Worm (Caenorhabditis elegans): Measurements from ENCODE around the gene dpy-4.

- TF ChIP-seq mdl-1 (tag; optimal IDR thresholded peaks at IDR 0.05) (no peak), unc-62 (GFP tag; optimal IDR thresholded peaks at IDR 0.05 in 1 of 2) (no peak), unc-62 (tag; optimal IDR thresholded peaks at IDR 0.05) (no peak), snpc-4 (tag; optimal IDR thresholded peaks at IDR 0.05) (no peak), cey-2 (tag; optimal IDR thresholded peaks at IDR 0.05; ENCODE audit: borderline replicate concordance, insufficient read depth) (no peak), zfp-3 (GFP tag; conservative IDR thresholded peaks at IDR 0.05) (no peak), ceh-20 (GFP tag; IDR thresholded peaks at IDR 0.05) (no peak)
Observed at ce11 chrIV:15024426-15024825, 37.8 kb upstream of the dpy-4 start.
